Fruit fly (Drosophila melanogaster) whole organism, embryonic: ENCODE results near the gene SelT.

Source experiments
- Abd-B ChIP-seq: fragments of 200-800 bp; sonication (Bioruptor generic); optimal IDR thresholded peaks from 2 replicates; lab custom pipeline; 2018; ENCODE audit warnings: missing biosample characterization, mild to moderate bottlenecking, missing genetic modification characterization, moderate library complexity
- Asciz ChIP-seq: fragments of 200-800 bp; sonication (Bioruptor generic); optimal IDR thresholded peaks from 2 replicates; lab custom pipeline; 2017; ENCODE audit warnings: missing biosample characterization, mild to moderate bottlenecking, missing genetic modification characterization, missing genetic modification reagents
- BEAF-32 ChIP-seq: fragments of 200-800 bp; sonication (Bioruptor generic); optimal IDR thresholded peaks from 3 replicates; lab custom pipeline; 2017; ENCODE audit warnings: missing biosample characterization, missing genetic modification characterization, mild to moderate bottlenecking, moderate library complexity, missing genetic modification reagents
- Blimp-1 ChIP-seq: fragments of 200-800 bp; sonication (Bioruptor generic); optimal IDR thresholded peaks from 3 replicates; lab custom pipeline; 2018; ENCODE audit warnings: missing biosample characterization, missing genetic modification characterization, mild to moderate bottlenecking, moderate library complexity, missing genetic modification reagents
- CG10366 ChIP-seq: fragments of 200-800 bp; sonication (Bioruptor generic); IDR thresholded peaks from 2 replicates; pipeline ENCODE4 v1.3.6; 2022; ENCODE audit warnings: missing biosample characterization, missing genetic modification characterization
- CG10565 ChIP-seq: fragments of 200-800 bp; sonication (Bioruptor generic); optimal IDR thresholded peaks from 3 replicates; lab custom pipeline; 2016; ENCODE audit warnings: missing biosample characterization, mild to moderate bottlenecking, missing genetic modification characterization
- CG12299 ChIP-seq: fragments of 200-800 bp; sonication (Bioruptor generic); optimal IDR thresholded peaks from 2 replicates; lab custom pipeline; 2018; ENCODE audit warnings: missing biosample characterization, mild to moderate bottlenecking, missing genetic modification characterization
- CG1233 ChIP-seq: fragments of 200-800 bp; sonication (Bioruptor generic); optimal IDR thresholded peaks from 4 replicates; lab custom pipeline; 2018; ENCODE audit warnings: missing biosample characterization, mild to moderate bottlenecking, missing genetic modification characterization
- CG12942 ChIP-seq: fragments of 200-800 bp; sonication (Bioruptor generic); optimal IDR thresholded peaks from 3 replicates; lab custom pipeline; 2016; ENCODE audit warnings: missing biosample characterization, missing genetic modification characterization
- CG13894 ChIP-seq: fragments of 200-800 bp; sonication (Bioruptor generic); optimal IDR thresholded peaks from 3 replicates; lab custom pipeline; 2018; ENCODE audit warnings: missing biosample characterization, mild to moderate bottlenecking, missing genetic modification characterization, moderate library complexity
- CG15269 ChIP-seq: fragments of 200-800 bp; sonication (Bioruptor generic); optimal IDR thresholded peaks from 2 replicates; lab custom pipeline; 2018; ENCODE audit warnings: missing biosample characterization, mild to moderate bottlenecking, missing genetic modification characterization, moderate library complexity
- CG17912 ChIP-seq: fragments of 200-800 bp; sonication (Bioruptor generic); optimal IDR thresholded peaks from 2 replicates; lab custom pipeline; 2018; ENCODE audit warnings: missing biosample characterization, mild to moderate bottlenecking, missing genetic modification characterization
- CG2712 ChIP-seq: fragments of 200-800 bp; optimal IDR thresholded peaks from 3 replicates; lab custom pipeline; 2019; ENCODE audit warnings: missing biosample characterization, mild to moderate bottlenecking, missing genetic modification characterization, moderate library complexity
- CG33213 ChIP-seq: fragments of 200-800 bp; sonication (Bioruptor generic); optimal IDR thresholded peaks from 3 replicates; lab custom pipeline; 2016; ENCODE audit warnings: missing biosample characterization, missing genetic modification characterization
- CG34376 ChIP-seq: fragments of 200-800 bp; sonication (Bioruptor generic); optimal IDR thresholded peaks from 2 replicates; lab custom pipeline; 2018; ENCODE audit warnings: missing biosample characterization, mild to moderate bottlenecking, missing genetic modification characterization
- CG42726 ChIP-seq: fragments of 200-800 bp; sonication (Bioruptor generic); IDR thresholded peaks from 2 replicates; pipeline ENCODE4 v1.3.6; 2022; ENCODE audit warnings: missing biosample characterization, missing genetic modification characterization; ENCODE audit not compliant: partially characterized antibody
- CG7786 ChIP-seq: fragments of 200-800 bp; sonication (Bioruptor generic); optimal IDR thresholded peaks from 2 replicates; lab custom pipeline; 2016; ENCODE audit warnings: missing biosample characterization, missing genetic modification characterization
- CG9797 ChIP-seq: fragments of 200-800 bp; sonication (Bioruptor generic); optimal IDR thresholded peaks from 3 replicates; lab custom pipeline; 2018; ENCODE audit warnings: missing biosample characterization, mild to moderate bottlenecking, missing genetic modification characterization
- CrebB ChIP-seq: fragments of 200-800 bp; sonication (Bioruptor generic); optimal IDR thresholded peaks from 3 replicates; lab custom pipeline; 2018; ENCODE audit warnings: missing biosample characterization, mild to moderate bottlenecking, missing genetic modification characterization
- Deaf1 ChIP-seq: fragments of 200-800 bp; optimal IDR thresholded peaks from 3 replicates; lab custom pipeline; 2019; ENCODE audit warnings: missing biosample characterization, mild to moderate bottlenecking, missing genetic modification characterization, moderate library complexity
- Dek ChIP-seq: fragments of 200-800 bp; sonication (Bioruptor generic); optimal IDR thresholded peaks from 3 replicates; lab custom pipeline; 2019; ENCODE audit warnings: missing biosample characterization, mild to moderate bottlenecking, missing genetic modification characterization, moderate library complexity
- E2f1 ChIP-seq: fragments of 200-800 bp; sonication (Bioruptor generic); IDR thresholded peaks from 2 replicates; pipeline ENCODE4 v1.3.6; 2022; ENCODE audit warnings: missing biosample characterization, missing genetic modification characterization
- Eip74EF ChIP-seq, 2 experiments: fragments of 200-800 bp in 1 of 2; fragments of >200 bp in 1 of 2; sonication (Bioruptor generic) in 1 of 2; optimal IDR thresholded peaks; 2 replicates each; lab custom pipeline; 2017 to 2019; ENCODE audit warnings: missing biosample characterization in 2 of 2, missing genetic modification characterization in 2 of 2, mild to moderate bottlenecking in 1 of 2, moderate library complexity in 1 of 2
- Ets65A ChIP-seq: fragments of 200-800 bp; sonication (Bioruptor generic); peaks from one replicate; lab custom pipeline; 2016; ENCODE audit warnings: missing biosample characterization, missing genetic modification characterization
- Hand ChIP-seq: fragments of 200-800 bp; sonication (Bioruptor generic); optimal IDR thresholded peaks from 2 replicates; lab custom pipeline; 2017; ENCODE audit warnings: mild to moderate bottlenecking, missing biosample characterization, missing genetic modification reagents, missing genetic modification characterization
- HmgD ChIP-seq: fragments of 200-800 bp; sonication (Bioruptor generic); optimal IDR thresholded peaks from 3 replicates; lab custom pipeline; 2016; ENCODE audit warnings: missing biosample characterization, missing genetic modification characterization
- Hr3 ChIP-seq: fragments of 200-800 bp; sonication (Bioruptor generic); optimal IDR thresholded peaks from 3 replicates; lab custom pipeline; 2016; ENCODE audit warnings: missing biosample characterization, missing genetic modification characterization
- Hr78 ChIP-seq, 2 experiments: fragments of 200-800 bp in 1 of 2; fragments of >200 bp in 1 of 2; sonication (Bioruptor generic) in 1 of 2; optimal IDR thresholded peaks; 2 replicates each; lab custom pipeline; 2017 to 2019; ENCODE audit warnings: missing biosample characterization in 2 of 2, missing genetic modification characterization in 2 of 2, mild to moderate bottlenecking in 1 of 2, moderate library complexity in 1 of 2
- Jarid2 ChIP-seq: fragments of 200-800 bp; sonication (Bioruptor generic); optimal IDR thresholded peaks from 3 replicates; lab custom pipeline; 2017; ENCODE audit warnings: mild to moderate bottlenecking, missing biosample characterization, missing genetic modification reagents, missing genetic modification characterization
- Meics ChIP-seq: fragments of 200-800 bp; sonication (Bioruptor generic); optimal IDR thresholded peaks from 2 replicates; lab custom pipeline; 2017; ENCODE audit warnings: missing biosample characterization, mild to moderate bottlenecking, missing genetic modification characterization
- Optix ChIP-seq: fragments of 200-800 bp; sonication (Bioruptor generic); IDR thresholded peaks from 3 replicates; pipeline ENCODE4 v1.3.6; 2022; ENCODE audit warnings: missing biosample characterization, missing genetic modification characterization
- Sin3A ChIP-seq: fragments of >200 bp; optimal IDR thresholded peaks from 2 replicates; lab custom pipeline; 2018
- Sox102F ChIP-seq: fragments of 200-800 bp; sonication (Bioruptor generic); optimal IDR thresholded peaks from 2 replicates; lab custom pipeline; 2018; ENCODE audit warnings: missing biosample characterization, mild to moderate bottlenecking, missing genetic modification characterization, moderate library complexity
- Sry-δ ChIP-seq: fragments of 200-800 bp; sonication (Bioruptor generic); optimal IDR thresholded peaks from 2 replicates; lab custom pipeline; 2016; ENCODE audit warnings: missing biosample characterization, missing genetic modification characterization
- Trl ChIP-seq, 3 experiments: fragments of >200 bp in 2 of 3; fragments of 200-800 bp in 1 of 3; sonication (Bioruptor generic) in 1 of 3; optimal IDR thresholded peaks; 2 replicates in 1 of 3; 3 replicates in 2 of 3; lab custom pipeline; 2016 to 2017; ENCODE audit warnings: missing biosample characterization in 1 of 3, missing genetic modification characterization in 1 of 3
- Vsx1 ChIP-seq: fragments of 200-800 bp; sonication (Bioruptor generic); optimal IDR thresholded peaks from 2 replicates; lab custom pipeline; 2017; ENCODE audit warnings: missing biosample characterization, mild to moderate bottlenecking, missing genetic modification characterization, missing genetic modification reagents
- abd-A ChIP-seq: fragments of 200-800 bp; sonication (Bioruptor generic); optimal IDR thresholded peaks from 3 replicates; lab custom pipeline; 2019; ENCODE audit warnings: missing biosample characterization, mild to moderate bottlenecking, missing genetic modification characterization, moderate library complexity
- cato ChIP-seq: fragments of 200-800 bp; sonication (Bioruptor generic); optimal IDR thresholded peaks from 2 replicates; lab custom pipeline; 2016; ENCODE audit warnings: missing biosample characterization, missing genetic modification characterization, borderline replicate concordance
- dimm ChIP-seq: fragments of 200-800 bp; sonication (Bioruptor generic); IDR thresholded peaks from 2 replicates; pipeline ENCODE4 v1.3.6; 2022; ENCODE audit warnings: missing biosample characterization, missing genetic modification characterization
- en ChIP-seq: fragments of 200-800 bp; sonication (Bioruptor generic); optimal IDR thresholded peaks from 2 replicates; lab custom pipeline; 2016; ENCODE audit warnings: missing biosample characterization, missing genetic modification characterization
- fd96Cb ChIP-seq: fragments of 200-800 bp; sonication (Bioruptor generic); optimal IDR thresholded peaks from 2 replicates; lab custom pipeline; 2018; ENCODE audit warnings: missing biosample characterization, mild to moderate bottlenecking, missing genetic modification characterization, moderate library complexity
- ham ChIP-seq: fragments of 200-800 bp; sonication (Bioruptor generic); IDR thresholded peaks from 2 replicates; pipeline ENCODE4 v1.3.6; 2022; ENCODE audit warnings: missing biosample characterization, missing genetic modification characterization
- luna ChIP-seq: fragments of 200-800 bp; sonication (Bioruptor generic); optimal IDR thresholded peaks from 2 replicates; lab custom pipeline; 2016; ENCODE audit warnings: missing biosample characterization, missing genetic modification characterization
- maf-S ChIP-seq: fragments of 200-800 bp; sonication (Bioruptor generic); optimal IDR thresholded peaks from 2 replicates; lab custom pipeline; 2016; ENCODE audit warnings: missing biosample characterization, missing genetic modification characterization
- pan ChIP-seq, 4 experiments: fragments of >200 bp in 3 of 4; fragments of 200-800 bp in 1 of 4; sonication (Bioruptor generic) in 1 of 4; optimal IDR thresholded peaks in 3 of 4; IDR thresholded peaks in 1 of 4; 2 replicates each; pipeline versions ENCODE4 v1.3.6 to Lab custom; 2017 to 2022; ENCODE audit warnings: missing biosample characterization in 2 of 4, missing genetic modification characterization in 2 of 4, mixed read lengths in 1 of 4
- run ChIP-seq: fragments of 200-800 bp; sonication (Bioruptor generic); optimal IDR thresholded peaks from 3 replicates; lab custom pipeline; 2018; ENCODE audit warnings: missing biosample characterization, mild to moderate bottlenecking, missing genetic modification characterization
- twi ChIP-seq: fragments of 200-800 bp; optimal IDR thresholded peaks from 2 replicates; lab custom pipeline; 2019; ENCODE audit warnings: missing biosample characterization, mild to moderate bottlenecking, missing genetic modification characterization, moderate library complexity
- z ChIP-seq: fragments of 200-800 bp; sonication (Bioruptor generic); IDR thresholded peaks from 3 replicates; pipeline ENCODE4 v1.3.6; 2022; ENCODE audit warnings: missing biosample characterization, missing genetic modification characterization

SelT gene

DNA sequence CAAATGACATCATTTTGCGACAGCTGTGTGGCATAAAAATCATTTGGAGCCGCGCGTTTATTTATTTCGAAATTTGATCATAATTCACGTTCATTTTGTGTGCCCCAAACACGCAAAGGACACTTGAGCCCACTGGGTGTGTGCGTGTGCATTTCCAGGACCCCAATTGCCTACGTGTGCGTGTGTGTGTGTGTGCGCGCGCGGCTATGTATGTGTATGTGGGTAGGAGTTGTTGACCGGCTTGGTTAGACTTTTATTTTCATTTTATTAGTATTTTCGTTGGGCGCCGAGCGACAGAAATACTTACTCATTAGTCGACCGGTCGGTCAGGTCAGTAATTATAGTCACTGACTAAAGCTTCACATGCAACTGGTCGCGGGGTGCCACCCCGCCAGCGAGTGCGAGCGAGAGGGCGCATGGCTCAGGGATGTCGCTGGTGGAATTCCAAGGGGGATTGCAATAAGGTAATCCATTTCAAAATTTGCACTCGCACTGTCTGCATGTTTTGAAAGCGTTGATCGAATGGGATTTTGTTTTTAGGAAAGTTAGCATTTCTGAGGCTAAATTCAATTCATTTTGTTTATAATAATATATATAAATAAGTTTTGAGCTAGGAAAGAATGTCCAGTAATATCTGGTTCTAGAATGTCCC lies 32.9 kb downstream of the SelT start (continued):
- TF ChIP-seq CG10565 (GFP tag; lab: Kevin White, UChicago) (no peak), maf-S (GFP tag; lab: Kevin White, UChicago) (peak; percentile 7), Sry-δ (GFP tag; lab: Kevin White, UChicago) (no peak), CG34376 (GFP tag; lab: Kevin White, UChicago) (no peak), Hr3 (GFP tag; lab: Kevin White, UChicago) (peak; percentile 64), z (no peak), pan (optimal IDR thresholded peaks at IDR 0.05; lab: Kevin White, UChicago) (no peak), pan (GFP tag; optimal IDR thresholded peaks at IDR 0.05 in 1 of 2, IDR thresholded peaks at IDR 0.05 in 1 of 2) (peak in 1 of 2 experiments; percentile 62), CG7786 (GFP tag; lab: Kevin White, UChicago) (peak; percentile 14), Trl (optimal IDR thresholded peaks at IDR 0.05; lab: Kevin White, UChicago) (no peak), Trl (GFP tag; optimal IDR thresholded peaks at IDR 0.05; lab: Kevin White, UChicago) (peak; percentile 46), CrebB (no peak), en (GFP tag; lab: Kevin White, UChicago) (no peak), Optix (GFP tag; lab: Robert Waterston, UW) (peak; percentile 44; the same call in 1 of the 3 replicates), run (tag; lab: Kevin White, UChicago) (no peak), Deaf1 (no peak), Asciz (GFP tag; lab: Kevin White, UChicago) (peak; percentile 2), HmgD (GFP tag; lab: Kevin White, UChicago) (no peak), CG12942 (GFP tag; lab: Kevin White, UChicago) (peak; percentile 31), Ets65A (GFP tag; lab: Kevin White, UChicago) (peak; percentile 92), CG12299 (no peak), abd-A (peak; percentile 50), fd96Cb (tag; lab: Kevin White, UChicago) (peak; percentile 31), CG17912 (GFP tag; lab: Kevin White, UChicago) (no peak), Hr78 (GFP tag; optimal IDR thresholded peaks at IDR 0.05; lab: Kevin White, UChicago) (no peak), Sox102F (peak; percentile 54), ham (no peak), CG2712 (tag; lab: Kevin White, UChicago) (peak; percentile 40), CG15269 (peak; percentile 56), cato (GFP tag; lab: Kevin White, UChicago) (no peak), Abd-B (GFP tag; lab: Kevin White, UChicago) (no peak), Dek (tag; lab: Kevin White, UChicago) (no peak), CG42726 (GFP tag; lab: Robert Waterston, UW) (no peak), Eip74EF (GFP tag; optimal IDR thresholded peaks at IDR 0.05; lab: Kevin White, UChicago) (no peak), luna (no peak), Sin3A (no peak), BEAF-32 (no peak), Vsx1 (GFP tag; lab: Kevin White, UChicago) (no peak), CG10366 (GFP tag; lab: Robert Waterston, UW) (peak; percentile 32; the same call in 1 of the 2 replicates), CG1233 (GFP tag; lab: Kevin White, UChicago) (no peak), CG13894 (tag; lab: Kevin White, UChicago) (no peak), E2f1 (no peak), Jarid2 (GFP tag; lab: Kevin White, UChicago) (no peak), dimm (GFP tag; lab: Robert Waterston, UW) (no peak), CG9797 (GFP tag; lab: Kevin White, UChicago) (no peak), Blimp-1 (peak; percentile 14), Meics (GFP tag; lab: Kevin White, UChicago) (peak; percentile 50), Hand (no peak), CG33213 (GFP tag; lab: Kevin White, UChicago) (no peak), twi (tag; lab: Kevin White, UChicago) (no peak)
